Worm (Caenorhabditis elegans) whole organism, L2 larva: ENCODE measurements around the gene F58G1.8.

Experiments used
- F13H6.1 ChIP-seq: sonication (generic microtip); optimal IDR thresholded peaks from 2 replicates; lab custom pipeline; 2016; ENCODE audit warnings: missing genetic modification characterization, missing compliant biosample characterization
- Y55F3AM.14 ChIP-seq: fragments of 200-800 bp; sonication (Bioruptor generic); optimal IDR thresholded peaks from 2 replicates; lab custom pipeline; 2018; ENCODE audit warnings: mild to moderate bottlenecking, missing genetic modification characterization, missing compliant biosample characterization
- alr-1 ChIP-seq: fragments of 150-350 bp; optimal IDR thresholded peaks from 2 replicates; lab custom pipeline; 2014; ENCODE audit warnings: missing biosample characterization, missing genetic modification characterization
- ama-1 ChIP-seq: fragments of 150-350 bp; optimal IDR thresholded peaks from 2 replicates; lab custom pipeline; 2018; ENCODE audit warnings: inconsistent platforms
- blmp-1 ChIP-seq: sonication (generic microtip); optimal IDR thresholded peaks from 2 replicates; lab custom pipeline; 2017; ENCODE audit warnings: missing genetic modification characterization, mild to moderate bottlenecking, missing compliant biosample characterization, antibody characterized with exemption, moderate library complexity; ENCODE audit not compliant: insufficient read depth
- ceh-16 ChIP-seq: fragments of 150-350 bp; optimal IDR thresholded peaks from 2 replicates; lab custom pipeline; 2014; ENCODE audit warnings: missing biosample characterization, missing genetic modification characterization
- ceh-82 ChIP-seq: fragments of 150-350 bp; optimal IDR thresholded peaks from 2 replicates; lab custom pipeline; 2014; ENCODE audit warnings: missing biosample characterization, missing genetic modification characterization
- crh-2 ChIP-seq: sonication (generic microtip); optimal IDR thresholded peaks from 2 replicates; lab custom pipeline; 2017; ENCODE audit warnings: missing biosample characterization, missing genetic modification characterization
- dmd-4 ChIP-seq: sonication (generic microtip); optimal IDR thresholded peaks from 2 replicates; lab custom pipeline; 2017; ENCODE audit warnings: missing biosample characterization, missing genetic modification characterization
- egl-27 ChIP-seq: sonication (generic microtip); optimal IDR thresholded peaks from 3 replicates; lab custom pipeline; 2017; ENCODE audit warnings: missing biosample characterization, missing genetic modification reagents, missing genetic modification characterization
- elt-1 ChIP-seq: fragments of 150-350 bp; optimal IDR thresholded peaks from 2 replicates; lab custom pipeline; 2014; ENCODE audit warnings: missing biosample characterization, missing genetic modification characterization
- elt-3 ChIP-seq: sonication (generic microtip); optimal IDR thresholded peaks from 2 replicates; lab custom pipeline; 2017; ENCODE audit warnings: missing biosample characterization, missing genetic modification characterization
- fos-1 ChIP-seq: fragments of 150-350 bp; optimal IDR thresholded peaks from 2 replicates; lab custom pipeline; 2014; ENCODE audit warnings: missing biosample characterization, missing genetic modification characterization
- lin-11 ChIP-seq: fragments of 150-350 bp; sonication (generic microtip); optimal IDR thresholded peaks from 2 replicates; lab custom pipeline; 2014; ENCODE audit warnings: missing biosample characterization, missing genetic modification characterization, inconsistent platforms, mixed read lengths
- lin-39 ChIP-seq: fragments of 150-350 bp; optimal IDR thresholded peaks from 2 replicates; lab custom pipeline; 2014; ENCODE audit warnings: missing biosample characterization, missing genetic modification reagents, missing genetic modification characterization
- mab-5 ChIP-seq: fragments of 150-350 bp; optimal IDR thresholded peaks from 2 replicates; lab custom pipeline; 2014; ENCODE audit warnings: missing biosample characterization, missing genetic modification characterization
- mbf-1 ChIP-seq: sonication (generic microtip); optimal IDR thresholded peaks from 2 replicates; lab custom pipeline; 2017; ENCODE audit warnings: missing biosample characterization, missing genetic modification characterization
- mdl-1 ChIP-seq, 2 experiments: fragments of 150-350 bp in 1 of 2; sonication (generic microtip) in 1 of 2; optimal IDR thresholded peaks; 2 replicates each; lab custom pipeline; 2017; ENCODE audit warnings: missing biosample characterization in 2 of 2, missing genetic modification characterization in 2 of 2
- nhr-10 ChIP-seq: sonication (generic microtip); optimal IDR thresholded peaks from 2 replicates; lab custom pipeline; 2017; ENCODE audit warnings: missing biosample characterization, missing genetic modification characterization
- nhr-11 ChIP-seq: fragments of 150-350 bp; optimal IDR thresholded peaks from 2 replicates; lab custom pipeline; 2014; ENCODE audit warnings: missing biosample characterization, missing genetic modification characterization
- nhr-12 ChIP-seq: fragments of 150-350 bp; optimal IDR thresholded peaks from 2 replicates; lab custom pipeline; 2014; ENCODE audit warnings: missing biosample characterization, missing genetic modification characterization
- nhr-21 ChIP-seq: fragments of 150-350 bp; optimal IDR thresholded peaks from 2 replicates; lab custom pipeline; 2014; ENCODE audit warnings: missing biosample characterization, missing genetic modification characterization
- nhr-23 ChIP-seq: fragments of 150-350 bp; optimal IDR thresholded peaks from 2 replicates; lab custom pipeline; 2014; ENCODE audit warnings: missing biosample characterization, missing genetic modification reagents, missing genetic modification characterization
- nhr-237 ChIP-seq: fragments of 150-350 bp; optimal IDR thresholded peaks from 2 replicates; lab custom pipeline; 2014; ENCODE audit warnings: missing biosample characterization, missing genetic modification characterization
- nhr-25 ChIP-seq: fragments of 150-350 bp; sonication (generic microtip); optimal IDR thresholded peaks from 3 replicates; lab custom pipeline; 2014; ENCODE audit warnings: missing biosample characterization, missing genetic modification characterization
- nhr-6 ChIP-seq: fragments of 150-350 bp; optimal IDR thresholded peaks from 2 replicates; lab custom pipeline; 2014; ENCODE audit warnings: missing biosample characterization, missing genetic modification characterization
- nhr-77 ChIP-seq: fragments of 150-350 bp; optimal IDR thresholded peaks from 2 replicates; lab custom pipeline; 2014; ENCODE audit warnings: missing biosample characterization, missing genetic modification characterization
- sma-3 ChIP-seq: sonication (generic microtip); optimal IDR thresholded peaks from 2 replicates; lab custom pipeline; 2016; ENCODE audit warnings: missing genetic modification reagents, missing genetic modification characterization, missing compliant biosample characterization
- snpc-4 ChIP-seq: fragments of 150-350 bp; optimal IDR thresholded peaks from 2 replicates; lab custom pipeline; 2014; ENCODE audit warnings: missing biosample characterization, missing genetic modification characterization
- unc-55 ChIP-seq: fragments of 150-350 bp; sonication (generic microtip); optimal IDR thresholded peaks from 3 replicates; lab custom pipeline; 2014; ENCODE audit warnings: missing biosample characterization, missing genetic modification reagents, missing genetic modification characterization
- unc-62 ChIP-seq: fragments of 150-350 bp; optimal IDR thresholded peaks from 2 replicates; lab custom pipeline; 2014; ENCODE audit warnings: missing biosample characterization, missing genetic modification reagents, missing genetic modification characterization
- zag-1 ChIP-seq: fragments of 150-350 bp; optimal IDR thresholded peaks from 2 replicates; lab custom pipeline; 2014; ENCODE audit warnings: missing biosample characterization, missing genetic modification characterization
- ztf-1 ChIP-seq: fragments of 200-800 bp; sonication (Bioruptor generic); conservative IDR thresholded peaks from 2 replicates; pipeline ENCODE4 v1.3.6; 2022; ENCODE audit warnings: missing genetic modification characterization, missing compliant biosample characterization

Gene F58G1.8

ce11 chrII:12914514-12915075 is 10.9 kb downstream of the F58G1.8 start, which contains the start of gene F35C5.12 (continued):
- TF ChIP-seq sma-3 (GFP tag; lab: Kevin White, UChicago): peak; percentile 60
- TF ChIP-seq ama-1: no peak
- no peak for TF ChIP-seq mab-5 (tag; lab: Kevin White, UChicago)
- TF ChIP-seq alr-1 (tag; lab: Kevin White, UChicago): no peak
- peak; percentile 36 for TF ChIP-seq nhr-25 (tag; lab: Kevin White, UChicago)
- no peak for TF ChIP-seq nhr-11
- TF ChIP-seq zag-1 (tag; lab: Kevin White, UChicago): no peak
- no peak for TF ChIP-seq nhr-10 (tag; lab: Kevin White, UChicago)
- no peak for TF ChIP-seq elt-3 (tag; lab: Kevin White, UChicago)
- TF ChIP-seq nhr-12: no peak
- TF ChIP-seq, all 48 proteins: peak for 11

- no peak for TF ChIP-seq fos-1 (tag; lab: Kevin White, UChicago)
- TF ChIP-seq elt-3 (tag; lab: Kevin White, UChicago): no peak
- TF ChIP-seq ceh-16 (tag; lab: Kevin White, UChicago): no peak
- TF ChIP-seq Y55F3AM.14: no peak
- no peak for TF ChIP-seq ceh-82 (tag; lab: Kevin White, UChicago)
- TF ChIP-seq alr-1 (tag; lab: Kevin White, UChicago): no peak
- no peak for TF ChIP-seq dmd-4 (tag; lab: Kevin White, UChicago)
- TF ChIP-seq crh-2 (tag; lab: Kevin White, UChicago): no peak
- TF ChIP-seq sma-3 (GFP tag; lab: Kevin White, UChicago): no peak
- no peak for TF ChIP-seq snpc-4 (tag; lab: Kevin White, UChicago)
- no peak for TF ChIP-seq lin-11
- TF ChIP-seq nhr-237 (tag; lab: Kevin White, UChicago): no peak
- no peak for TF ChIP-seq unc-55 (GFP tag; lab: Kevin White, UChicago)
These were observed 16.7 kb downstream of the F58G1.8 start, which contains the start of gene ddn-2 for ce11 chrII:12908779-12909178. ddn-2 (plus strand) TSS chrII:12909079.

- no peak for TF ChIP-seq egl-27 (tag; lab: Kevin White, UChicago)
- no peak for TF ChIP-seq unc-62 (GFP tag; lab: Kevin White, UChicago)
- no peak for TF ChIP-seq mdl-1 (tag; optimal IDR thresholded peaks at IDR 0.05; lab: Kevin White, UChicago)
- no peak for TF ChIP-seq lin-39
- TF ChIP-seq F13H6.1 (tag; lab: Kevin White, UChicago): no peak
- TF ChIP-seq fos-1 (tag; lab: Kevin White, UChicago): no peak
- TF ChIP-seq nhr-21 (tag; lab: Kevin White, UChicago): no peak
- TF ChIP-seq zag-1 (tag; lab: Kevin White, UChicago): no peak
- TF ChIP-seq nhr-23: no peak
- TF ChIP-seq mbf-1: no peak
These were observed 18.4 kb downstream of the F58G1.8 start, which contains the start of gene nspb-11 for ce11 chrII:12907070-12907469. nspb-11 (plus strand) TSS chrII:12907370.

ce11 chrII:12904174-12904573 is 21.3 kb downstream of the F58G1.8 start, which contains the start of gene clec-66:
clec-66 (plus strand) TSS chrII:12904398.
- TF ChIP-seq ceh-16 (tag; lab: Kevin White, UChicago): no peak
- peak; percentile 91 for TF ChIP-seq fos-1 (tag; lab: Kevin White, UChicago)
- TF ChIP-seq ztf-1 (GFP tag; lab: Robert Waterston, UW): no peak

ce11 chrII:12901025-12901424 is 24.4 kb downstream of the F58G1.8 start, which contains the start of gene clec-65:
clec-65 (plus strand) TSS chrII:12901325.
- no peak for TF ChIP-seq nhr-77 (tag; lab: Kevin White, UChicago)
- TF ChIP-seq fos-1 (tag; lab: Kevin White, UChicago): peak; percentile 70
- no peak for TF ChIP-seq elt-1 (tag; lab: Kevin White, UChicago)
- TF ChIP-seq blmp-1 (tag; lab: Kevin White, UChicago): no peak
- no peak for TF ChIP-seq nhr-6 (tag; lab: Kevin White, UChicago)
- no peak for TF ChIP-seq snpc-4 (tag; lab: Kevin White, UChicago)
